Fruit fly (Drosophila melanogaster) whole organism, embryonic: ENCODE results near the gene loj.

ENCODE experiments used
- Ada2b ChIP-seq: fragments of 200-800 bp; sonication (Bioruptor generic); IDR thresholded peaks from 2 replicates; pipeline ENCODE4 v1.3.6; 2022; ENCODE audit warnings: missing biosample characterization, missing genetic modification characterization
- CG10431 ChIP-seq: fragments of 200-800 bp; sonication (Bioruptor generic); optimal IDR thresholded peaks from 3 replicates; lab custom pipeline; 2018; ENCODE audit warnings: missing biosample characterization, mild to moderate bottlenecking, missing genetic modification characterization
- CG11398 ChIP-seq: fragments of 200-800 bp; sonication (Bioruptor generic); optimal IDR thresholded peaks from 2 replicates; lab custom pipeline; 2016; ENCODE audit warnings: missing biosample characterization, missing genetic modification characterization
- CG13894 ChIP-seq: fragments of 200-800 bp; sonication (Bioruptor generic); optimal IDR thresholded peaks from 3 replicates; lab custom pipeline; 2018; ENCODE audit warnings: missing biosample characterization, mild to moderate bottlenecking, missing genetic modification characterization, moderate library complexity
- CG15601 ChIP-seq: fragments of 200-800 bp; sonication (Bioruptor generic); optimal IDR thresholded peaks from 3 replicates; lab custom pipeline; 2019; ENCODE audit warnings: missing biosample characterization, mild to moderate bottlenecking, missing genetic modification characterization, moderate library complexity
- CG1603 ChIP-seq: fragments of 200-800 bp; sonication (Bioruptor generic); optimal IDR thresholded peaks from 2 replicates; lab custom pipeline; 2019; ENCODE audit warnings: missing biosample characterization, mild to moderate bottlenecking, missing genetic modification characterization, moderate library complexity
- CG2116 ChIP-seq: fragments of 200-800 bp; sonication (Bioruptor generic); optimal IDR thresholded peaks from 3 replicates; lab custom pipeline; 2018; ENCODE audit warnings: missing biosample characterization, mild to moderate bottlenecking, missing genetic modification characterization
- CG2199 ChIP-seq: fragments of 200-800 bp; sonication (Bioruptor generic); IDR thresholded peaks from 3 replicates; pipeline ENCODE4 v1.3.6; 2022; ENCODE audit warnings: missing biosample characterization, missing genetic modification characterization
- CG43689 ChIP-seq: fragments of 200-800 bp; sonication (Bioruptor generic); IDR thresholded peaks from 2 replicates; pipeline ENCODE4 v1.3.6; 2022; ENCODE audit warnings: missing biosample characterization, missing genetic modification characterization
- CG6654 ChIP-seq: fragments of 200-800 bp; sonication (Bioruptor generic); optimal IDR thresholded peaks from 2 replicates; lab custom pipeline; 2017; ENCODE audit warnings: missing biosample characterization, mild to moderate bottlenecking, missing genetic modification characterization
- CG6689 ChIP-seq: fragments of 200-800 bp; sonication (Bioruptor generic); IDR thresholded peaks from 2 replicates; pipeline ENCODE4 v1.3.6; 2022; ENCODE audit warnings: missing biosample characterization, missing genetic modification characterization
- CG7271 ChIP-seq: fragments of 200-800 bp; sonication (Bioruptor generic); optimal IDR thresholded peaks from 2 replicates; lab custom pipeline; 2018; ENCODE audit warnings: missing biosample characterization, mild to moderate bottlenecking, missing genetic modification characterization, moderate library complexity
- CG7786 ChIP-seq: fragments of 200-800 bp; sonication (Bioruptor generic); optimal IDR thresholded peaks from 2 replicates; lab custom pipeline; 2016; ENCODE audit warnings: missing biosample characterization, missing genetic modification characterization
- CG7839 ChIP-seq: fragments of 200-800 bp; sonication (Bioruptor generic); optimal IDR thresholded peaks from 3 replicates; lab custom pipeline; 2018; ENCODE audit warnings: missing biosample characterization, mild to moderate bottlenecking, missing genetic modification characterization, moderate library complexity
- CG7963 ChIP-seq: fragments of 200-800 bp; sonication (Bioruptor generic); IDR thresholded peaks from 3 replicates; pipeline ENCODE4 v1.3.6; 2022; ENCODE audit warnings: missing biosample characterization, missing genetic modification characterization; ENCODE audit not compliant: partially characterized antibody
- CG8944 ChIP-seq: fragments of 200-800 bp; sonication (Bioruptor generic); optimal IDR thresholded peaks from 3 replicates; lab custom pipeline; 2016; ENCODE audit warnings: missing biosample characterization, missing genetic modification characterization
- CG9876 ChIP-seq: fragments of 200-800 bp; sonication (Bioruptor generic); optimal IDR thresholded peaks from 2 replicates; lab custom pipeline; 2016; ENCODE audit warnings: missing biosample characterization, missing genetic modification characterization
- D19B ChIP-seq: fragments of 200-800 bp; sonication (Bioruptor generic); optimal IDR thresholded peaks from 2 replicates; lab custom pipeline; 2017; ENCODE audit warnings: missing biosample characterization, mild to moderate bottlenecking, missing genetic modification characterization
- Dip2 ChIP-seq: fragments of 200-800 bp; sonication (Bioruptor generic); IDR thresholded peaks from 2 replicates; pipeline ENCODE4 v1.3.6; 2022; ENCODE audit warnings: missing biosample characterization, missing genetic modification characterization
- Ets97D ChIP-seq: fragments of 200-800 bp; sonication (Bioruptor generic); optimal IDR thresholded peaks from 3 replicates; lab custom pipeline; 2016; ENCODE audit warnings: missing biosample characterization, missing genetic modification characterization
- HLH3B ChIP-seq: fragments of 200-800 bp; sonication (Bioruptor generic); IDR thresholded peaks from 2 replicates; pipeline ENCODE4 v1.3.6; 2022; ENCODE audit warnings: missing biosample characterization, missing genetic modification characterization
- Hmr ChIP-seq: fragments of 200-800 bp; sonication (Bioruptor generic); optimal IDR thresholded peaks from 3 replicates; lab custom pipeline; 2017; ENCODE audit warnings: mild to moderate bottlenecking, missing biosample characterization, missing genetic modification reagents, missing genetic modification characterization
- Rfx ChIP-seq: fragments of 200-800 bp; sonication (Bioruptor generic); IDR thresholded peaks from 2 replicates; pipeline ENCODE4 v1.3.6; 2022; ENCODE audit warnings: missing biosample characterization, missing genetic modification characterization
- abd-A ChIP-seq: fragments of 200-800 bp; sonication (Bioruptor generic); optimal IDR thresholded peaks from 3 replicates; lab custom pipeline; 2019; ENCODE audit warnings: missing biosample characterization, mild to moderate bottlenecking, missing genetic modification characterization, moderate library complexity
- amos ChIP-seq: fragments of 200-800 bp; sonication (Bioruptor generic); IDR thresholded peaks from 2 replicates; pipeline ENCODE4 v1.3.6; 2022; ENCODE audit warnings: missing biosample characterization, missing genetic modification characterization; ENCODE audit not compliant: partially characterized antibody
- cas ChIP-seq: fragments of 200-800 bp; sonication (Bioruptor generic); IDR thresholded peaks from 2 replicates; pipeline ENCODE4 v1.3.6; 2022; ENCODE audit warnings: missing biosample characterization, missing genetic modification characterization
- chinmo ChIP-seq: fragments of 200-800 bp; sonication (Bioruptor generic); IDR thresholded peaks from 4 replicates; pipeline ENCODE4 v1.3.6; 2022; ENCODE audit warnings: missing biosample characterization, missing genetic modification characterization; ENCODE audit not compliant: partially characterized antibody
- crol ChIP-seq: fragments of 200-800 bp; sonication (Bioruptor generic); IDR thresholded peaks from 2 replicates; pipeline ENCODE4 v1.3.6; 2022; ENCODE audit warnings: missing biosample characterization, missing genetic modification characterization
- dan ChIP-seq: fragments of 200-800 bp; sonication (Bioruptor generic); IDR thresholded peaks from 2 replicates; pipeline ENCODE4 v1.3.6; 2022; ENCODE audit warnings: missing biosample characterization, missing genetic modification characterization
- en ChIP-seq: fragments of 200-800 bp; sonication (Bioruptor generic); optimal IDR thresholded peaks from 2 replicates; lab custom pipeline; 2016; ENCODE audit warnings: missing biosample characterization, missing genetic modification characterization
- eve ChIP-seq, 2 experiments: fragments of >200 bp; optimal IDR thresholded peaks; 2 replicates each; lab custom pipeline; 2017; ENCODE audit warnings: missing biosample characterization in 2 of 2, missing genetic modification characterization in 2 of 2
- ewg ChIP-seq: fragments of 200-800 bp; sonication (Bioruptor generic); optimal IDR thresholded peaks from 3 replicates; lab custom pipeline; 2017; ENCODE audit warnings: mild to moderate bottlenecking, missing biosample characterization, missing genetic modification reagents, missing genetic modification characterization
- nom ChIP-seq: fragments of 200-800 bp; sonication (Bioruptor generic); optimal IDR thresholded peaks from 2 replicates; lab custom pipeline; 2017; ENCODE audit warnings: missing biosample characterization, missing genetic modification characterization, mild to moderate bottlenecking, moderate library complexity, missing genetic modification reagents
- sd ChIP-seq: fragments of 200-800 bp; sonication (Bioruptor generic); optimal IDR thresholded peaks from 3 replicates; lab custom pipeline; 2018; ENCODE audit warnings: missing biosample characterization, mild to moderate bottlenecking, missing genetic modification characterization, moderate library complexity
- tin ChIP-seq: fragments of 200-800 bp; sonication (Bioruptor generic); optimal IDR thresholded peaks from 3 replicates; lab custom pipeline; 2016; ENCODE audit warnings: missing biosample characterization, missing genetic modification characterization
- vvl ChIP-seq: fragments of 200-800 bp; sonication (Bioruptor generic); IDR thresholded peaks from 2 replicates; pipeline ENCODE4 v1.3.6; 2022; ENCODE audit warnings: missing biosample characterization, missing genetic modification characterization
- zfh2 ChIP-seq: fragments of 200-800 bp; sonication (Bioruptor generic); optimal IDR thresholded peaks from 2 replicates; lab custom pipeline; 2016; ENCODE audit warnings: missing biosample characterization, missing genetic modification characterization

Gene loj

DNA sequence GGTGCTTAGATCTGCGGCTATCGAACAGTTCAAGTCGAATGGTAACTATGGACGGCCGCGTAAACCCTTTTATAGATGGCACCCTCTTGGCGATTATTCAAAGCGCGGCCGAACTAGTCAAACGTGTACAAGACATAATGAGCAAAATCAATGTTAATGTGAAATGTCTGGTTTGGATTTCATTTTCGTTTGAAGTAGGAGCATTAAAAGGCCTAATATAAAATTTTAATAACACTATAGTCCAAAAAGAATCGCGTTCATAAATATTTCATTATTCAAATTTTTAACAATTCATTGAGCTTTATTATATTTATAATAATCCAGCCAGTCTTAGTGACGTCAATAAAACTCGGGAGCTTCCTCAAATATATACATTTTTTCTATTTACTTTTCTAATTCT, 36.2 kb downstream of the loj start, which contains the start of gene Lcp65Ag3:
Lcp65Ag3 (minus strand) TSS at position 46 of the 400 bp plus-strand sequence.
- no peak for TF ChIP-seq dan
- peak; percentile 70 for TF ChIP-seq abd-A (tag; lab: Kevin White, UChicago)
- TF ChIP-seq CG13894 (tag; lab: Kevin White, UChicago), result peak; percentile 56
- TF ChIP-seq Rfx (GFP tag; lab: Robert Waterston, UW), result 0 out of 2 replicates have a peak, but pooled peaks have one; percentile 11
- TF ChIP-seq vvl (GFP tag; lab: Robert Waterston, UW), result peak; percentile 47
- TF ChIP-seq CG2116 (GFP tag; lab: Kevin White, UChicago), result no peak
- TF ChIP-seq, all 482 proteins: peak for 4

DNA sequence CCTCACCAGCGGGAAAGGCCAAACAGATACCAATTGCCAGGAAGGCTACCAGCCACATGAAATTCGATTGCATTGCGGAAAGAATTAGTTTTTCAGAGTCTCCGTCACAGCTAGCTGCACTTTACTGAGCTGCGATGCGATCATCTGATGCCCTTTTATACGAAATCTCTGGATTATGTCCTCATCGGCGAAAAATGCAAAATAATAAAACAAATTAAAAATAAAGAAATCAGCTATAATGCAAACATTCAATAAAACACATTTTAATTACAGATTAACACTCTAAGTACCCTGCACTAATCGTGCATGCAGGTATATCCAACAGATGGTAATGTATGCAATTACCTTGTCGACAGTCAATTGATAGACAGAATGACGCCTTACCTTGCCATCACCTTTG, 37.2 kb downstream of the loj start, which contains the start of gene Cpr65Au:
Cpr65Au (minus strand) TSS at position 101 of the 400 bp plus-strand sequence.
- TF ChIP-seq CG7786 (no peak), CG7963 (no peak), Dip2 (GFP tag; lab: Robert Waterston, UW) (no peak), CG1603 (no peak), Hmr (GFP tag; lab: Kevin White, UChicago) (no peak), zfh2 (no peak), eve (GFP tag; optimal IDR thresholded peaks at IDR 0.05; lab: Kevin White, UChicago) (no peak), CG7839 (tag; lab: Kevin White, UChicago) (no peak), CG7271 (no peak), ewg (GFP tag; lab: Kevin White, UChicago) (no peak), HLH3B (GFP tag; lab: Robert Waterston, UW) (no peak), CG2199 (no peak), CG6654 (GFP tag; lab: Kevin White, UChicago) (no peak), Ada2b (GFP tag; lab: Robert Waterston, UW) (no peak), CG15601 (tag; lab: Kevin White, UChicago) (no peak), CG8944 (no peak), D19B (GFP tag; lab: Kevin White, UChicago) (no peak), CG10431 (GFP tag; lab: Kevin White, UChicago) (no peak), crol (no peak), en (no peak)

DNA sequence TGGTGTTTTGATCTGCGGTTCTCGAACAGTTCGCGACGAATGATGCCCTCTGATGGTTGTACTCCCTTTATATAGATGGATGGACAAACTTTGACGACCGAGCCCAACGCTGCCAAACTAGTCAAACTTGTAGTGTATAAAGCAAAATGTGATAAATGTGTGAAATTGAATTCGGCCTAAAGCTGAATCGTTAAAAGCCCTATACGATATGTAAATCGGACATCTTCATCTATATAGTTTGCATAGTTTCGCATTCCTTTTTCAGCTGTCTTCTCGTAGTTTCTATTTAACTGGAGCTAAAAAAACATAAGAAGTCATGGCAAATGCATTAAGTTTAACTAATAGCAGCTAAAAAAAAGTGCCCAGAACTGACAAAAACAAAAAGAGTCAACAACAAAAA, 38.8 kb downstream of the loj start, which contains the start of gene Lcp65Ag2:
Lcp65Ag2 (minus strand) TSS at position 48 of the 400 bp plus-strand sequence.
- TF ChIP-seq Ets97D (no peak), CG13894 (tag; lab: Kevin White, UChicago) (peak; percentile 96), chinmo (GFP tag; lab: Robert Waterston, UW) (0 out of 4 replicates have a peak, but pooled peaks have one; percentile 12), tin (GFP tag; lab: Kevin White, UChicago) (no peak), CG43689 (no peak), CG6689 (GFP tag; lab: Robert Waterston, UW) (no peak), CG9876 (GFP tag; lab: Kevin White, UChicago) (no peak), nom (GFP tag; lab: Kevin White, UChicago) (no peak), CG11398 (GFP tag; lab: Kevin White, UChicago) (no peak), amos (GFP tag; lab: Robert Waterston, UW) (peak; percentile 8; the same call in 1 of the 2 replicates), abd-A (tag; lab: Kevin White, UChicago) (peak; percentile 18), sd (peak; percentile 6), cas (GFP tag; lab: Robert Waterston, UW) (no peak)
- TF ChIP-seq, all 482 proteins: peak for 5
